Fruit fly (Drosophila melanogaster) whole organism, embryonic: ENCODE data around the gene RpL37A.

Experiments
- Bgb ChIP-seq: fragments of 200-800 bp; sonication (Bioruptor generic); IDR thresholded peaks from 2 replicates; pipeline ENCODE4 v1.3.6; 2022; ENCODE audit warnings: missing biosample characterization, missing genetic modification characterization; ENCODE audit not compliant: partially characterized antibody
- BtbVII ChIP-seq: fragments of 200-800 bp; sonication (Bioruptor generic); optimal IDR thresholded peaks from 3 replicates; lab custom pipeline; 2017; ENCODE audit warnings: missing biosample characterization, mild to moderate bottlenecking, missing genetic modification characterization
- CG10209 ChIP-seq: fragments of 200-800 bp; sonication (Bioruptor generic); optimal IDR thresholded peaks from 3 replicates; lab custom pipeline; 2017; ENCODE audit warnings: missing biosample characterization, mild to moderate bottlenecking, missing genetic modification characterization, missing genetic modification reagents
- CG10979 ChIP-seq: fragments of 200-800 bp; sonication (Bioruptor generic); optimal IDR thresholded peaks from 2 replicates; lab custom pipeline; 2018; ENCODE audit warnings: missing biosample characterization, mild to moderate bottlenecking, missing genetic modification characterization, moderate library complexity
- CG11093 ChIP-seq: fragments of 200-800 bp; sonication (Bioruptor generic); IDR thresholded peaks from 3 replicates; pipeline ENCODE4 v1.3.6; 2022; ENCODE audit warnings: missing biosample characterization, missing genetic modification characterization
- CG13775 ChIP-seq: fragments of 200-800 bp; sonication (Bioruptor generic); optimal IDR thresholded peaks from 3 replicates; lab custom pipeline; 2017; ENCODE audit warnings: missing biosample characterization, mild to moderate bottlenecking, missing genetic modification characterization
- CG14667 ChIP-seq: fragments of 200-800 bp; sonication (Bioruptor generic); IDR thresholded peaks from 2 replicates; pipeline ENCODE4 v1.3.6; 2022; ENCODE audit warnings: missing biosample characterization, missing genetic modification characterization
- CG14860 ChIP-seq: fragments of 200-800 bp; sonication (Bioruptor generic); IDR thresholded peaks from 3 replicates; pipeline ENCODE4 v1.3.6; 2022; ENCODE audit warnings: missing biosample characterization, missing genetic modification characterization; ENCODE audit not compliant: partially characterized antibody
- CG15601 ChIP-seq: fragments of 200-800 bp; sonication (Bioruptor generic); optimal IDR thresholded peaks from 3 replicates; lab custom pipeline; 2019; ENCODE audit warnings: missing biosample characterization, mild to moderate bottlenecking, missing genetic modification characterization, moderate library complexity
- CG18476 ChIP-seq: fragments of 200-800 bp; sonication (Bioruptor generic); optimal IDR thresholded peaks from 2 replicates; lab custom pipeline; 2016; ENCODE audit warnings: missing biosample characterization, mild to moderate bottlenecking, missing genetic modification characterization
- CG2678 ChIP-seq: fragments of 200-800 bp; sonication (Bioruptor generic); optimal IDR thresholded peaks from 3 replicates; lab custom pipeline; 2019; ENCODE audit warnings: missing biosample characterization, mild to moderate bottlenecking, missing genetic modification characterization, moderate library complexity
- CG3065 ChIP-seq: fragments of 200-800 bp; sonication (Bioruptor generic); optimal IDR thresholded peaks from 2 replicates; lab custom pipeline; 2016; ENCODE audit warnings: missing biosample characterization, missing genetic modification characterization
- CG6654 ChIP-seq: fragments of 200-800 bp; sonication (Bioruptor generic); optimal IDR thresholded peaks from 2 replicates; lab custom pipeline; 2017; ENCODE audit warnings: missing biosample characterization, mild to moderate bottlenecking, missing genetic modification characterization
- CG7839 ChIP-seq: fragments of 200-800 bp; sonication (Bioruptor generic); optimal IDR thresholded peaks from 3 replicates; lab custom pipeline; 2018; ENCODE audit warnings: missing biosample characterization, mild to moderate bottlenecking, missing genetic modification characterization, moderate library complexity
- CG9609 ChIP-seq: fragments of 200-800 bp; sonication (Bioruptor generic); optimal IDR thresholded peaks from 3 replicates; lab custom pipeline; 2016; ENCODE audit warnings: missing biosample characterization, missing genetic modification characterization
- Camta ChIP-seq: fragments of 200-800 bp; sonication (Bioruptor generic); optimal IDR thresholded peaks from 2 replicates; lab custom pipeline; 2016; ENCODE audit warnings: missing biosample characterization, missing genetic modification characterization
- Dek ChIP-seq: fragments of 200-800 bp; sonication (Bioruptor generic); optimal IDR thresholded peaks from 3 replicates; lab custom pipeline; 2019; ENCODE audit warnings: missing biosample characterization, mild to moderate bottlenecking, missing genetic modification characterization, moderate library complexity
- Dfd ChIP-seq, 2 experiments: fragments of >200 bp; optimal IDR thresholded peaks; 2 replicates each; lab custom pipeline; 2017; ENCODE audit warnings: missing biosample characterization in 2 of 2, missing genetic modification characterization in 2 of 2
- Eip74EF ChIP-seq, 2 experiments: fragments of 200-800 bp in 1 of 2; fragments of >200 bp in 1 of 2; sonication (Bioruptor generic) in 1 of 2; optimal IDR thresholded peaks; 2 replicates each; lab custom pipeline; 2017 to 2019; ENCODE audit warnings: missing biosample characterization in 2 of 2, missing genetic modification characterization in 2 of 2, mild to moderate bottlenecking in 1 of 2, moderate library complexity in 1 of 2
- HmgD ChIP-seq: fragments of 200-800 bp; sonication (Bioruptor generic); optimal IDR thresholded peaks from 3 replicates; lab custom pipeline; 2016; ENCODE audit warnings: missing biosample characterization, missing genetic modification characterization
- Hmx ChIP-seq: fragments of 200-800 bp; sonication (Bioruptor generic); optimal IDR thresholded peaks from 2 replicates; lab custom pipeline; 2016; ENCODE audit warnings: missing biosample characterization, missing genetic modification characterization
- Hr39 ChIP-seq: fragments of >200 bp; optimal IDR thresholded peaks from 2 replicates; lab custom pipeline; 2017
- Med ChIP-seq: fragments of 200-800 bp; sonication (Bioruptor generic); peaks from one replicate; lab custom pipeline; 2016; ENCODE audit warnings: missing biosample characterization, missing genetic modification characterization, mild to moderate bottlenecking, inconsistent platforms, moderate library complexity
- Nf-YB ChIP-seq: fragments of 200-800 bp; sonication (Bioruptor generic); optimal IDR thresholded peaks from 3 replicates; lab custom pipeline; 2019; ENCODE audit warnings: missing biosample characterization, mild to moderate bottlenecking, missing genetic modification characterization, moderate library complexity
- Sox102F ChIP-seq: fragments of 200-800 bp; sonication (Bioruptor generic); optimal IDR thresholded peaks from 2 replicates; lab custom pipeline; 2018; ENCODE audit warnings: missing biosample characterization, mild to moderate bottlenecking, missing genetic modification characterization, moderate library complexity
- Sry-β ChIP-seq: fragments of 200-800 bp; sonication (Bioruptor generic); optimal IDR thresholded peaks from 2 replicates; lab custom pipeline; 2018; ENCODE audit warnings: missing biosample characterization, mild to moderate bottlenecking, missing genetic modification characterization, moderate library complexity
- Stat92E ChIP-seq, 3 experiments: fragments of >200 bp in 2 of 3; fragments of 200-800 bp in 1 of 3; sonication (Bioruptor generic) in 1 of 3; optimal IDR thresholded peaks; 2 replicates each; lab custom pipeline; 2017 to 2019; ENCODE audit warnings: missing biosample characterization in 3 of 3, missing genetic modification characterization in 3 of 3, mild to moderate bottlenecking in 1 of 3, moderate library complexity in 1 of 3
- Trl ChIP-seq, 3 experiments: fragments of >200 bp in 2 of 3; fragments of 200-800 bp in 1 of 3; sonication (Bioruptor generic) in 1 of 3; optimal IDR thresholded peaks; 2 replicates in 1 of 3; 3 replicates in 2 of 3; lab custom pipeline; 2016 to 2017; ENCODE audit warnings: missing biosample characterization in 1 of 3, missing genetic modification characterization in 1 of 3
- YL-1 ChIP-seq: fragments of 200-800 bp; sonication (Bioruptor generic); optimal IDR thresholded peaks from 3 replicates; lab custom pipeline; 2017; ENCODE audit warnings: missing biosample characterization, mild to moderate bottlenecking, missing genetic modification characterization
- ato ChIP-seq: fragments of 200-800 bp; sonication (Bioruptor generic); IDR thresholded peaks from 2 replicates; pipeline ENCODE4 v1.3.6; 2022; ENCODE audit warnings: missing biosample characterization, missing genetic modification characterization; ENCODE audit not compliant: partially characterized antibody
- bigmax ChIP-seq: fragments of 200-800 bp; sonication (Bioruptor generic); optimal IDR thresholded peaks from 2 replicates; lab custom pipeline; 2018; ENCODE audit warnings: missing biosample characterization, mild to moderate bottlenecking, missing genetic modification characterization
- chif ChIP-seq, 2 experiments: fragments of 200-800 bp; sonication (Bioruptor generic); optimal IDR thresholded peaks; 3 replicates each; lab custom pipeline; 2016; ENCODE audit warnings: missing biosample characterization in 2 of 2, missing genetic modification characterization in 2 of 2
- dimm ChIP-seq: fragments of 200-800 bp; sonication (Bioruptor generic); IDR thresholded peaks from 2 replicates; pipeline ENCODE4 v1.3.6; 2022; ENCODE audit warnings: missing biosample characterization, missing genetic modification characterization
- esg ChIP-seq: fragments of 200-800 bp; sonication (Bioruptor generic); conservative IDR thresholded peaks from 2 replicates; pipeline ENCODE4 v1.3.6; 2022; ENCODE audit warnings: missing biosample characterization, missing genetic modification characterization
- gem ChIP-seq: fragments of 200-800 bp; sonication (Bioruptor generic); optimal IDR thresholded peaks from 2 replicates; lab custom pipeline; 2019; ENCODE audit warnings: missing biosample characterization, mild to moderate bottlenecking, missing genetic modification characterization, moderate library complexity
- gsb ChIP-seq: fragments of 200-800 bp; sonication (Bioruptor generic); IDR thresholded peaks from 2 replicates; pipeline ENCODE4 v1.3.6; 2022; ENCODE audit warnings: missing biosample characterization, missing genetic modification characterization
- ham ChIP-seq: fragments of 200-800 bp; sonication (Bioruptor generic); IDR thresholded peaks from 2 replicates; pipeline ENCODE4 v1.3.6; 2022; ENCODE audit warnings: missing biosample characterization, missing genetic modification characterization
- her ChIP-seq: fragments of 200-800 bp; sonication (Bioruptor generic); optimal IDR thresholded peaks from 2 replicates; lab custom pipeline; 2016; ENCODE audit warnings: missing biosample characterization, missing genetic modification characterization
- kni ChIP-seq: fragments of 200-800 bp; sonication (Bioruptor generic); optimal IDR thresholded peaks from 3 replicates; lab custom pipeline; 2017; ENCODE audit warnings: mild to moderate bottlenecking, missing biosample characterization, missing genetic modification reagents, missing genetic modification characterization
- lola ChIP-seq, 3 experiments: fragments of >200 bp in 2 of 3; fragments of 200-800 bp in 1 of 3; sonication (Bioruptor generic) in 1 of 3; optimal IDR thresholded peaks; 2 replicates each; lab custom pipeline; 2017 to 2019; ENCODE audit warnings: missing biosample characterization in 3 of 3, missing genetic modification characterization in 3 of 3, mild to moderate bottlenecking in 1 of 3, moderate library complexity in 1 of 3
- maf-S ChIP-seq: fragments of 200-800 bp; sonication (Bioruptor generic); optimal IDR thresholded peaks from 2 replicates; lab custom pipeline; 2016; ENCODE audit warnings: missing biosample characterization, missing genetic modification characterization
- pzg ChIP-seq: fragments of 200-800 bp; sonication (Bioruptor generic); optimal IDR thresholded peaks from 3 replicates; lab custom pipeline; 2018; ENCODE audit warnings: missing biosample characterization, mild to moderate bottlenecking, missing genetic modification characterization, moderate library complexity
- schlank ChIP-seq: fragments of 200-800 bp; sonication (Bioruptor generic); optimal IDR thresholded peaks from 2 replicates; lab custom pipeline; 2018; ENCODE audit warnings: missing biosample characterization, mild to moderate bottlenecking, missing genetic modification characterization
- sens ChIP-seq: fragments of 200-800 bp; sonication (Bioruptor generic); peaks from one replicate; lab custom pipeline; 2016; ENCODE audit warnings: missing biosample characterization, missing genetic modification characterization
- slou ChIP-seq: fragments of 200-800 bp; sonication (Bioruptor generic); optimal IDR thresholded peaks from 3 replicates; lab custom pipeline; 2016; ENCODE audit warnings: missing biosample characterization, missing genetic modification characterization
- ttk ChIP-seq: fragments of 200-800 bp; sonication (Bioruptor generic); IDR thresholded peaks from 2 replicates; pipeline ENCODE4 v2.1.2; 2022; ENCODE audit warnings: missing biosample characterization, missing genetic modification characterization
- usp ChIP-seq: fragments of >200 bp; optimal IDR thresholded peaks from 2 replicates; lab custom pipeline; 2017; ENCODE audit warnings: missing biosample characterization, missing genetic modification characterization
- vfl ChIP-seq: fragments of 200-800 bp; sonication (Bioruptor generic); optimal IDR thresholded peaks from 2 replicates; lab custom pipeline; 2016; ENCODE audit warnings: missing biosample characterization, missing genetic modification characterization
- vnd ChIP-seq: fragments of 200-800 bp; sonication (Bioruptor generic); IDR thresholded peaks from 3 replicates; pipeline ENCODE4 v1.3.6; 2022; ENCODE audit warnings: missing biosample characterization, missing genetic modification characterization; ENCODE audit not compliant: partially characterized antibody
- zfh1 ChIP-seq: fragments of 200-800 bp; sonication (Bioruptor generic); IDR thresholded peaks from 3 replicates; pipeline ENCODE4 v1.3.6; 2022; ENCODE audit warnings: missing biosample characterization, missing genetic modification characterization

Gene RpL37A

DNA sequence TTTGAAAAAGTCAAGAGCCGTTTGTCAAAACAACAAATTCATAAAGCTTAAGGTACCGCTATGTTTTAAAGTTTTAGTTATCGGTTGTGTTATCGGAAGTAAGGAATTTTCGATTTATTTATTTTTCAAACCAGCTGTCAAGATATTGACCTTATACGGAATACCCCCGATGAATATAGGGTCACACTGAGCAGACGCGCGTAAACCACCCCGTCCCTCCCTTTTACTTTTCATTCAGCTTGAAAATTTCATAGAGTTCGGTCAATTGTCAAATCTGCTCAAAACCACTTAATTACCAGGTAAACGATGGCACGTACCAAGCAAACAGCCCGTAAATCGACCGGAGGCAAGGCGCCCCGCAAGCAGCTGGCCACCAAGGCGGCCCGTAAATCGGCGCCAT lies 15.8 kb upstream of the RpL37A start, which contains the start of the genes CG14036 and His3.3A (continued):
- no peak for TF ChIP-seq esg (GFP tag; lab: Robert Waterston, UW)
- no peak for TF ChIP-seq ham (GFP tag; lab: Robert Waterston, UW)
- TF ChIP-seq CG10209 (GFP tag; lab: Kevin White, UChicago), result no peak
- TF ChIP-seq CG3065, result no peak
- TF ChIP-seq CG11093 (GFP tag; lab: Robert Waterston, UW), result no peak
- TF ChIP-seq CG14860 (GFP tag; lab: Robert Waterston, UW), result peak; percentile 58; the same call in 2 of the 3 replicates
- TF ChIP-seq CG18476 (GFP tag; lab: Kevin White, UChicago), result no peak
- TF ChIP-seq CG15601 (tag; lab: Kevin White, UChicago), result peak; percentile 23
- no peak for TF ChIP-seq schlank (tag; lab: Kevin White, UChicago)
- peak; percentile 75 for TF ChIP-seq Bgb (GFP tag; lab: Robert Waterston, UW)
- TF ChIP-seq slou, result no peak
- no peak for TF ChIP-seq Camta
- TF ChIP-seq Sox102F (GFP tag; lab: Kevin White, UChicago), result no peak
- TF ChIP-seq YL-1, result peak; percentile 63
- 0 out of 2 replicates have a peak, but pooled peaks have one; percentile 25 for TF ChIP-seq ato
- no peak for TF ChIP-seq lola (GFP tag; optimal IDR thresholded peaks at IDR 0.05; lab: Kevin White, UChicago)
- TF ChIP-seq dimm (GFP tag; lab: Robert Waterston, UW), result no peak
- TF ChIP-seq Stat92E (GFP tag; optimal IDR thresholded peaks at IDR 0.05; lab: Kevin White, UChicago), result no peak
- TF ChIP-seq Hmx, result no peak
- TF ChIP-seq maf-S (GFP tag; lab: Kevin White, UChicago), result no peak
- no peak for TF ChIP-seq CG13775 (GFP tag; lab: Kevin White, UChicago)
- no peak for TF ChIP-seq ttk (GFP tag; lab: Robert Waterston, UW)
- peak; percentile 96 for TF ChIP-seq pzg (GFP tag; lab: Kevin White, UChicago)
- peak; percentile 5 for TF ChIP-seq gem (tag; lab: Kevin White, UChicago)
- no peak; the same call in 2 of the 3 replicates for TF ChIP-seq vnd (GFP tag; lab: Robert Waterston, UW)
- no peak for TF ChIP-seq chif (GFP tag; optimal IDR thresholded peaks at IDR 0.05; lab: Kevin White, UChicago)
- no peak for TF ChIP-seq Nf-YB
- TF ChIP-seq Dek (tag; lab: Kevin White, UChicago), result no peak
- TF ChIP-seq CG7839 (tag; lab: Kevin White, UChicago), result no peak
- no peak for TF ChIP-seq CG10979 (tag; lab: Kevin White, UChicago)
- TF ChIP-seq Sry-β (GFP tag; lab: Kevin White, UChicago), result peak; percentile 1
- TF ChIP-seq kni (GFP tag; lab: Kevin White, UChicago), result no peak
- TF ChIP-seq Med, result peak; percentile 87
- TF ChIP-seq CG2678 (tag; lab: Kevin White, UChicago), result peak; percentile 14
- TF ChIP-seq zfh1 (GFP tag; lab: Robert Waterston, UW), result no peak
- no peak for TF ChIP-seq CG14667 (GFP tag; lab: Robert Waterston, UW)
- TF ChIP-seq bigmax (GFP tag; lab: Kevin White, UChicago), result no peak
- TF ChIP-seq sens, result peak; percentile 83
- TF ChIP-seq HmgD (GFP tag; lab: Kevin White, UChicago), result no peak
- no peak for TF ChIP-seq Trl (optimal IDR thresholded peaks at IDR 0.05; lab: Kevin White, UChicago)
- no peak for TF ChIP-seq Trl (GFP tag; optimal IDR thresholded peaks at IDR 0.05; lab: Kevin White, UChicago)
- TF ChIP-seq Dfd (GFP tag; optimal IDR thresholded peaks at IDR 0.05; lab: Kevin White, UChicago), result no peak
- no peak for TF ChIP-seq CG6654 (GFP tag; lab: Kevin White, UChicago)
- no peak for TF ChIP-seq Hr39 (lab: Kevin White, UChicago)
- TF ChIP-seq usp (GFP tag; lab: Kevin White, UChicago), result no peak
- TF ChIP-seq CG9609 (GFP tag; lab: Kevin White, UChicago), result no peak
- TF ChIP-seq gsb, result 0 out of 2 replicates have a peak, but pooled peaks have one; percentile 32
- TF ChIP-seq Eip74EF (GFP tag; optimal IDR thresholded peaks at IDR 0.05; lab: Kevin White, UChicago), result no peak
- no peak for TF ChIP-seq vfl (GFP tag; lab: Kevin White, UChicago)
- TF ChIP-seq her (GFP tag; lab: Kevin White, UChicago), result no peak
- no peak for TF ChIP-seq BtbVII
